Fruit fly (Drosophila melanogaster): ENCODE data around the gene vig.

Gene vig

dm6 chr2L:15039309-15039772 is 30.8 kb downstream of the vig start (continued):
- no peak for TF ChIP-seq Neu2 (GFP tag; optimal IDR thresholded peaks at IDR 0.05; ENCODE audit: borderline replicate concordance)
- TF ChIP-seq phol (tag; optimal IDR thresholded peaks at IDR 0.05), result peak; percentile 47
- TF ChIP-seq lab (GFP tag; optimal IDR thresholded peaks at IDR 0.05), result no peak
- no peak for TF ChIP-seq wek (GFP tag; optimal IDR thresholded peaks at IDR 0.05)
- peak; percentile 15 for TF ChIP-seq ind (GFP tag; optimal IDR thresholded peaks at IDR 0.05)
- TF ChIP-seq dpn (GFP tag; optimal IDR thresholded peaks at IDR 0.05), result peak; percentile 10 to 53
- peak; percentile 55 for TF ChIP-seq bcd (GFP tag; optimal IDR thresholded peaks at IDR 0.05)
- no peak for TF ChIP-seq CG9215 (GFP tag; IDR thresholded peaks at IDR 0.05)
- TF ChIP-seq HLHmδ (GFP tag; optimal IDR thresholded peaks at IDR 0.05), result no peak
- TF ChIP-seq insv (GFP tag; optimal IDR thresholded peaks at IDR 0.05), result no peak
- TF ChIP-seq Rx (GFP tag; IDR thresholded peaks at IDR 0.05), result no peak
- TF ChIP-seq sr (GFP tag; IDR thresholded peaks at IDR 0.05), result no peak
- TF ChIP-seq Fer1 (GFP tag; optimal IDR thresholded peaks at IDR 0.05), result no peak
- TF ChIP-seq CG6765 (GFP tag; optimal IDR thresholded peaks at IDR 0.05), result no peak
- no peak for TF ChIP-seq CG10959 (GFP tag; IDR thresholded peaks at IDR 0.05)
- TF ChIP-seq ftz-f1 (GFP tag; optimal IDR thresholded peaks at IDR 0.05), result no peak
- peak; percentile 42; the same call in 1 of the 4 replicates for TF ChIP-seq Gug (GFP tag; IDR thresholded peaks at IDR 0.05)
- TF ChIP-seq Chrac-16 (GFP tag; optimal IDR thresholded peaks at IDR 0.05), result no peak
- TF ChIP-seq cg (GFP tag; optimal IDR thresholded peaks at IDR 0.05), result peak; percentile 55
- TF ChIP-seq HmgD (GFP tag; optimal IDR thresholded peaks at IDR 0.05), result peak; percentile 14
- TF ChIP-seq MBD-R2 (GFP tag; IDR thresholded peaks at IDR 0.05), result peak; percentile 87
- TF ChIP-seq Poxn (GFP tag; IDR thresholded peaks at IDR 0.05), result no peak
- no peak for TF ChIP-seq pan (optimal IDR thresholded peaks at IDR 0.05)
- no peak for TF ChIP-seq pan (GFP tag; optimal IDR thresholded peaks at IDR 0.05 in 1 of 2, IDR thresholded peaks at IDR 0.05 in 1 of 2)
- peak; percentile 9 for TF ChIP-seq CG10543 (GFP tag; optimal IDR thresholded peaks at IDR 0.05)
- peak; percentile 19; the same call in 1 of the 2 replicates for TF ChIP-seq CG7372 (GFP tag; IDR thresholded peaks at IDR 0.05)
- peak; percentile 69 for TF ChIP-seq MESR4 (GFP tag; optimal IDR thresholded peaks at IDR 0.05)
- TF ChIP-seq nau (GFP tag; optimal IDR thresholded peaks at IDR 0.05), result no peak
- peak; percentile 61; the same call in 1 of the 2 replicates for TF ChIP-seq CG32532 (GFP tag; IDR thresholded peaks at IDR 0.05)
- 0 out of 2 replicates have a peak, but pooled peaks have one; percentile 15 for TF ChIP-seq CG10366 (GFP tag; IDR thresholded peaks at IDR 0.05)
- peak; percentile 86 for TF ChIP-seq Ets65A (GFP tag)
- TF ChIP-seq ttk (GFP tag; IDR thresholded peaks at IDR 0.05), result no peak
- peak; percentile 26 for TF ChIP-seq vfl (GFP tag; optimal IDR thresholded peaks at IDR 0.05)
- no peak; the same call in 1 of the 3 replicates for TF ChIP-seq Aef1 (GFP tag; IDR thresholded peaks at IDR 0.05)
- no peak for TF ChIP-seq CG5180 (GFP tag; optimal IDR thresholded peaks at IDR 0.05)
- TF ChIP-seq Sin3A (optimal IDR thresholded peaks at IDR 0.05), result peak; percentile 77
- TF ChIP-seq Dad (GFP tag; optimal IDR thresholded peaks at IDR 0.05), result peak; percentile 8
- TF ChIP-seq CG3065 (GFP tag; optimal IDR thresholded peaks at IDR 0.05), result peak; percentile 1
- TF ChIP-seq CG11695 (GFP tag; IDR thresholded peaks at IDR 0.05), result no peak
- no peak for TF ChIP-seq odd (GFP tag; optimal IDR thresholded peaks at IDR 0.05)
- no peak for TF ChIP-seq Mad (GFP tag; optimal IDR thresholded peaks at IDR 0.05)
- peak; percentile 23 for TF ChIP-seq HLH54F (GFP tag; optimal IDR thresholded peaks at IDR 0.05)
- no peak for TF ChIP-seq CG8281 (tag; optimal IDR thresholded peaks at IDR 0.05)
- peak; percentile 25 for TF ChIP-seq tin (GFP tag; optimal IDR thresholded peaks at IDR 0.05)
- no peak for TF ChIP-seq run (tag; optimal IDR thresholded peaks at IDR 0.05)
- TF ChIP-seq row (GFP tag; IDR thresholded peaks at IDR 0.05), result peak; percentile 82
- TF ChIP-seq YL-1 (GFP tag; optimal IDR thresholded peaks at IDR 0.05), result no peak
- peak; percentile 91 for TF ChIP-seq bbx (GFP tag; IDR thresholded peaks at IDR 0.05; ENCODE audit: partially characterized antibody)
- peak; percentile 65 for TF ChIP-seq HmgZ (tag; optimal IDR thresholded peaks at IDR 0.05)
- TF ChIP-seq CG30403 (GFP tag; optimal IDR thresholded peaks at IDR 0.05), result peak; percentile 17
- peak; percentile 24 for TF ChIP-seq dmrt11E (tag; optimal IDR thresholded peaks at IDR 0.05)
- peak; percentile 21 for TF ChIP-seq caup (GFP tag; optimal IDR thresholded peaks at IDR 0.05; ENCODE audit: severe bottlenecking)

Data from whole organism, embryonic.